Fruit fly (Drosophila melanogaster) whole organism, embryonic: Measurements from ENCODE around the gene CG1172.

ENCODE experiments used
- CG13624 ChIP-seq: fragments of 200-800 bp; sonication (Bioruptor generic); optimal IDR thresholded peaks from 2 replicates; lab custom pipeline; 2016; ENCODE audit warnings: missing biosample characterization, missing genetic modification characterization
- CG17829 ChIP-seq: fragments of 200-800 bp; optimal IDR thresholded peaks from 2 replicates; lab custom pipeline; 2019; ENCODE audit warnings: missing biosample characterization, mild to moderate bottlenecking, missing genetic modification characterization, moderate library complexity
- Ets97D ChIP-seq: fragments of 200-800 bp; sonication (Bioruptor generic); optimal IDR thresholded peaks from 3 replicates; lab custom pipeline; 2016; ENCODE audit warnings: missing biosample characterization, missing genetic modification characterization
- al ChIP-seq: fragments of 200-800 bp; sonication (Bioruptor generic); IDR thresholded peaks from 2 replicates; pipeline ENCODE4 v1.3.6; 2022; ENCODE audit warnings: missing biosample characterization, missing genetic modification characterization
- az2 ChIP-seq: fragments of 200-800 bp; sonication (Bioruptor generic); optimal IDR thresholded peaks from 3 replicates; lab custom pipeline; 2016; ENCODE audit warnings: missing biosample characterization, missing genetic modification characterization
- emc ChIP-seq: fragments of 200-800 bp; sonication (Bioruptor generic); optimal IDR thresholded peaks from 2 replicates; lab custom pipeline; 2016; ENCODE audit warnings: missing biosample characterization, missing genetic modification characterization
- kni ChIP-seq: fragments of 200-800 bp; sonication (Bioruptor generic); optimal IDR thresholded peaks from 3 replicates; lab custom pipeline; 2017; ENCODE audit warnings: mild to moderate bottlenecking, missing biosample characterization, missing genetic modification reagents, missing genetic modification characterization
- pros ChIP-seq: fragments of 200-800 bp; sonication (Bioruptor generic); optimal IDR thresholded peaks from 3 replicates; lab custom pipeline; 2019; ENCODE audit warnings: missing biosample characterization, mild to moderate bottlenecking, missing genetic modification characterization, moderate library complexity
- sob ChIP-seq: fragments of 200-800 bp; sonication (Bioruptor generic); IDR thresholded peaks from 2 replicates; pipeline ENCODE4 v1.3.6; 2022; ENCODE audit warnings: missing biosample characterization, missing genetic modification characterization
- toy ChIP-seq: fragments of 200-800 bp; sonication (Bioruptor generic); IDR thresholded peaks from 2 replicates; pipeline ENCODE4 v1.3.6; 2022; ENCODE audit warnings: missing biosample characterization, missing genetic modification characterization
- twi ChIP-seq: fragments of 200-800 bp; optimal IDR thresholded peaks from 2 replicates; lab custom pipeline; 2019; ENCODE audit warnings: missing biosample characterization, mild to moderate bottlenecking, missing genetic modification characterization, moderate library complexity
- wek ChIP-seq: fragments of 200-800 bp; sonication (Bioruptor generic); optimal IDR thresholded peaks from 3 replicates; lab custom pipeline; 2018; ENCODE audit warnings: missing biosample characterization, mild to moderate bottlenecking, missing genetic modification characterization, moderate library complexity

DNA sequence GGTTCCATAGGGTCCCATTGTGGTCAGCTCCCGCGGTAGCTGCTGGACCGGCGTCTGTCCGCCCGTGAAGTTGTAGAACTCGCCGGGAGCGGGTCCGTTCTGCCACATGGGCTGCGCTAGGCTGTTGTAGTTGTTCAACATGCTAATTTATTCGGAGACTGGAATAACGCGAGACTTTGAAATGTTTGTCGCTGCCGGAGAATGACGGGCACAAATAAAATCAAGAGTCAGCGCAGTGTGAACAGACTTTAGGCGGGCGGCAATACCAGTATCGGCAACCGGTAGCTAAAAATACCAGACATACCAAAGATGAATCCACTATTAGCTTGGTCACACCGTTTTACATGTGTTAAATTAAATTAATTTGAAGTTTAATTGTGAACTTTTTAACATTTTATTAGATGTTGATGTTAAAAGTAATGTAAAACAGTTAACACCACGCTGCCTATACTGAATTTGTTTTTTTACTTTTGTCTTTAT lies 35.7 kb upstream of the CG1172 start, which contains the start of gene Prosbeta7:
- TF ChIP-seq pros (no peak), kni (GFP tag; lab: Kevin White, UChicago) (no peak), az2 (GFP tag; lab: Kevin White, UChicago) (no peak), sob (GFP tag; lab: Robert Waterston, UW) (no peak), CG17829 (tag; lab: Kevin White, UChicago) (peak; percentile 15), twi (peak; percentile 45), al (GFP tag; lab: Robert Waterston, UW) (no peak), CG13624 (GFP tag; lab: Kevin White, UChicago) (no peak), emc (GFP tag; lab: Kevin White, UChicago) (no peak), Ets97D (peak; percentile 34), wek (GFP tag; lab: Kevin White, UChicago) (no peak), toy (GFP tag; lab: Robert Waterston, UW) (no peak)
